Fruit fly (Drosophila melanogaster) whole organism, prepupa: ENCODE results near the gene Or22c.

Experiments
- Blimp-1 ChIP-seq: fragments of 200-800 bp; sonication (Bioruptor generic); optimal IDR thresholded peaks from 3 replicates; lab custom pipeline; 2017; ENCODE audit warnings: missing biosample characterization, missing genetic modification characterization, mild to moderate bottlenecking, moderate library complexity, missing genetic modification reagents
- CG10669 ChIP-seq: fragments of 200-800 bp; sonication (Bioruptor generic); optimal IDR thresholded peaks from 3 replicates; lab custom pipeline; 2018; ENCODE audit warnings: missing biosample characterization, mild to moderate bottlenecking, missing genetic modification characterization, moderate library complexity
- CG11294 ChIP-seq: fragments of 200-800 bp; sonication (Bioruptor generic); IDR thresholded peaks from 2 replicates; pipeline ENCODE4 v1.3.6; 2022; ENCODE audit warnings: missing biosample characterization, missing genetic modification characterization
- CG11762 ChIP-seq: fragments of 200-800 bp; sonication (Bioruptor generic); optimal IDR thresholded peaks from 3 replicates; lab custom pipeline; 2016; ENCODE audit warnings: missing biosample characterization, missing genetic modification characterization; ENCODE audit not compliant: insufficient read depth
- CG15336 ChIP-seq: fragments of 200-800 bp; sonication (Bioruptor generic); IDR thresholded peaks from 2 replicates; pipeline ENCODE4 v1.3.6; 2022; ENCODE audit warnings: missing biosample characterization, missing genetic modification characterization
- CG1621 ChIP-seq: fragments of 200-800 bp; sonication (Bioruptor generic); optimal IDR thresholded peaks from 3 replicates; lab custom pipeline; 2018; ENCODE audit warnings: missing biosample characterization, mild to moderate bottlenecking, missing genetic modification characterization
- CG3032 ChIP-seq: fragments of 200-800 bp; optimal IDR thresholded peaks from 2 replicates; lab custom pipeline; 2019; ENCODE audit warnings: missing biosample characterization, mild to moderate bottlenecking, missing genetic modification characterization, moderate library complexity
- CG31627 ChIP-seq: fragments of 200-800 bp; sonication (Bioruptor generic); optimal IDR thresholded peaks from 3 replicates; lab custom pipeline; 2016; ENCODE audit warnings: missing biosample characterization, missing genetic modification characterization
- CG34406 ChIP-seq: fragments of 200-800 bp; sonication (Bioruptor generic); optimal IDR thresholded peaks from 3 replicates; lab custom pipeline; 2016; ENCODE audit warnings: missing biosample characterization, missing genetic modification characterization
- CG3919 ChIP-seq: fragments of 200-800 bp; sonication (Bioruptor generic); optimal IDR thresholded peaks from 3 replicates; lab custom pipeline; 2016; ENCODE audit warnings: missing biosample characterization, missing genetic modification characterization
- CG4318 ChIP-seq: fragments of 200-800 bp; sonication (Bioruptor generic); optimal IDR thresholded peaks from 3 replicates; lab custom pipeline; 2017; ENCODE audit warnings: missing biosample characterization, mild to moderate bottlenecking, missing genetic modification characterization
- CG6163 ChIP-seq: fragments of 200-800 bp; sonication (Bioruptor generic); IDR thresholded peaks from 3 replicates; pipeline ENCODE4 v1.3.6; 2022; ENCODE audit warnings: missing biosample characterization, missing genetic modification characterization
- CG6276 ChIP-seq: fragments of 200-800 bp; sonication (Bioruptor generic); optimal IDR thresholded peaks from 2 replicates; lab custom pipeline; 2017; ENCODE audit warnings: missing biosample characterization, mild to moderate bottlenecking, missing genetic modification characterization
- CG6792 ChIP-seq: fragments of 200-800 bp; sonication (Bioruptor generic); optimal IDR thresholded peaks from 3 replicates; lab custom pipeline; 2016; ENCODE audit warnings: missing biosample characterization, missing genetic modification characterization
- CG6854 ChIP-seq: fragments of 200-800 bp; sonication (Bioruptor generic); optimal IDR thresholded peaks from 2 replicates; lab custom pipeline; 2017; ENCODE audit warnings: missing biosample characterization, mild to moderate bottlenecking, missing genetic modification characterization
- CG8119 ChIP-seq: fragments of 200-800 bp; sonication (Bioruptor generic); IDR thresholded peaks from 3 replicates; pipeline ENCODE4 v1.3.6; 2022; ENCODE audit warnings: missing biosample characterization, missing genetic modification characterization
- CG8319 ChIP-seq: fragments of 200-800 bp; sonication (Bioruptor generic); optimal IDR thresholded peaks from 3 replicates; lab custom pipeline; 2016; ENCODE audit warnings: missing biosample characterization, missing genetic modification characterization
- CG9139 ChIP-seq: fragments of 200-800 bp; sonication (Bioruptor generic); optimal IDR thresholded peaks from 3 replicates; lab custom pipeline; 2017; ENCODE audit warnings: missing biosample characterization, mild to moderate bottlenecking, missing genetic modification characterization
- Eip75B ChIP-seq: fragments of 200-800 bp; sonication (Bioruptor generic); optimal IDR thresholded peaks from 3 replicates; lab custom pipeline; 2016; ENCODE audit warnings: missing biosample characterization, missing genetic modification characterization
- Eip93F ChIP-seq: fragments of 200-800 bp; sonication (Bioruptor generic); optimal IDR thresholded peaks from 2 replicates; lab custom pipeline; 2016; ENCODE audit warnings: missing biosample characterization, mild to moderate bottlenecking, missing genetic modification characterization
- Ets21C ChIP-seq: fragments of 200-800 bp; sonication (Bioruptor generic); optimal IDR thresholded peaks from 3 replicates; lab custom pipeline; 2016; ENCODE audit warnings: missing biosample characterization, missing genetic modification characterization
- Ets96B ChIP-seq: fragments of 200-800 bp; optimal IDR thresholded peaks from 2 replicates; lab custom pipeline; 2019; ENCODE audit warnings: missing biosample characterization, mild to moderate bottlenecking, missing genetic modification characterization, moderate library complexity
- Gug ChIP-seq: fragments of 200-800 bp; sonication (Bioruptor generic); IDR thresholded peaks from 2 replicates; pipeline ENCODE4 v1.3.6; 2022; ENCODE audit warnings: missing biosample characterization, missing genetic modification characterization
- Hr39 ChIP-seq: fragments of 200-800 bp; sonication (Bioruptor generic); optimal IDR thresholded peaks from 2 replicates; lab custom pipeline; 2016; ENCODE audit warnings: missing biosample characterization, missing genetic modification characterization
- Hr4 ChIP-seq: fragments of 200-800 bp; sonication (Bioruptor generic); optimal IDR thresholded peaks from 3 replicates; lab custom pipeline; 2016; ENCODE audit warnings: missing biosample characterization, missing genetic modification characterization
- Met ChIP-seq: fragments of 200-800 bp; sonication (Bioruptor generic); optimal IDR thresholded peaks from 3 replicates; lab custom pipeline; 2016; ENCODE audit warnings: missing biosample characterization, missing genetic modification characterization
- Sox14 ChIP-seq: fragments of 200-800 bp; sonication (Bioruptor generic); optimal IDR thresholded peaks from 3 replicates; lab custom pipeline; 2016; ENCODE audit warnings: missing biosample characterization, missing genetic modification characterization
- Sox15 ChIP-seq: fragments of 200-800 bp; sonication (Bioruptor generic); optimal IDR thresholded peaks from 3 replicates; lab custom pipeline; 2016; ENCODE audit warnings: missing biosample characterization, missing genetic modification characterization
- achi ChIP-seq: fragments of 200-800 bp; sonication (Bioruptor generic); optimal IDR thresholded peaks from 3 replicates; lab custom pipeline; 2016; ENCODE audit warnings: missing biosample characterization, missing genetic modification characterization
- dsx ChIP-seq: fragments of 200-800 bp; optimal IDR thresholded peaks from 3 replicates; lab custom pipeline; 2019; ENCODE audit warnings: missing biosample characterization, mild to moderate bottlenecking, missing genetic modification characterization, moderate library complexity; ENCODE audit not compliant: poor library complexity, severe bottlenecking
- eg ChIP-seq: fragments of 200-800 bp; sonication (Bioruptor generic); IDR thresholded peaks from 3 replicates; pipeline ENCODE4 v1.3.6; 2022; ENCODE audit warnings: missing biosample characterization, missing genetic modification characterization
- fd59A ChIP-seq: fragments of 200-800 bp; sonication (Bioruptor generic); optimal IDR thresholded peaks from 2 replicates; lab custom pipeline; 2017; ENCODE audit warnings: missing biosample characterization, mild to moderate bottlenecking, missing genetic modification characterization, missing genetic modification reagents
- fd85E ChIP-seq: fragments of 200-800 bp; sonication (Bioruptor generic); optimal IDR thresholded peaks from 3 replicates; lab custom pipeline; 2016; ENCODE audit warnings: missing biosample characterization, missing genetic modification characterization
- fkh ChIP-seq: fragments of 200-800 bp; sonication (Bioruptor generic); optimal IDR thresholded peaks from 3 replicates; lab custom pipeline; 2017; ENCODE audit warnings: missing biosample characterization, mild to moderate bottlenecking, missing genetic modification characterization, moderate library complexity
- lz ChIP-seq: fragments of 200-800 bp; sonication (Bioruptor generic); optimal IDR thresholded peaks from 3 replicates; lab custom pipeline; 2016; ENCODE audit warnings: missing biosample characterization, missing genetic modification characterization
- ss ChIP-seq, 2 experiments: fragments of 200-800 bp; sonication (Bioruptor generic); optimal IDR thresholded peaks; 2 replicates in 1 of 2; 3 replicates in 1 of 2; lab custom pipeline; 2017 to 2018; ENCODE audit warnings: mild to moderate bottlenecking in 2 of 2, missing biosample characterization in 2 of 2, missing genetic modification characterization in 2 of 2, moderate library complexity in 1 of 2
- svp ChIP-seq: fragments of 200-800 bp; sonication (Bioruptor generic); peaks from one replicate; lab custom pipeline; 2016; ENCODE audit warnings: missing biosample characterization, missing genetic modification characterization
- topi ChIP-seq: fragments of 200-800 bp; sonication (Bioruptor generic); optimal IDR thresholded peaks from 3 replicates; lab custom pipeline; 2016; ENCODE audit warnings: missing biosample characterization, missing genetic modification characterization

The Or22c gene

dm6 chr2L:2054289-2054688 lies at the start of gene Or22c:
Gene Or22c, plus strand, starts transcription at chr2L:2054589.
- no peak for TF ChIP-seq CG15336 (GFP tag; lab: Robert Waterston, UW)
- TF ChIP-seq Hr4 (GFP tag; lab: Kevin White, UChicago), result no peak
- TF ChIP-seq CG8119 (GFP tag; lab: Robert Waterston, UW), result no peak
- no peak for TF ChIP-seq Sox15
- no peak for TF ChIP-seq CG9139 (GFP tag; lab: Kevin White, UChicago)
- no peak for TF ChIP-seq Ets96B (tag; lab: Kevin White, UChicago)
- TF ChIP-seq CG6792 (GFP tag; lab: Kevin White, UChicago), result no peak
- no peak for TF ChIP-seq ss (GFP tag; optimal IDR thresholded peaks at IDR 0.05; lab: Kevin White, UChicago)

- no peak for TF ChIP-seq CG15336 (GFP tag; lab: Robert Waterston, UW)
- TF ChIP-seq fd59A (GFP tag; lab: Kevin White, UChicago), result no peak
- TF ChIP-seq CG6792 (GFP tag; lab: Kevin White, UChicago), result no peak
- no peak for TF ChIP-seq Sox14 (GFP tag; lab: Kevin White, UChicago)
- TF ChIP-seq CG1621 (tag; lab: Kevin White, UChicago), result no peak
- TF ChIP-seq topi (GFP tag; lab: Kevin White, UChicago), result no peak
- no peak for TF ChIP-seq Gug
- TF ChIP-seq CG11294 (GFP tag; lab: Robert Waterston, UW), result no peak
- no peak for TF ChIP-seq CG31627 (GFP tag; lab: Kevin White, UChicago)
- TF ChIP-seq, all 60 proteins: peak for 0
Measured at dm6 chr2L:2006082-2006669, 48.2 kb upstream of the Or22c start, which contains the start of gene CG33543. Gene CG33543, minus strand, starts transcription at chr2L:2006313.

- TF ChIP-seq Met (GFP tag; lab: Kevin White, UChicago), result no peak
Measured at dm6 chr2L:2007093-2007492, 47.3 kb upstream of the Or22c start, which contains the start of gene CG15353. Gene CG15353, minus strand, starts transcription at chr2L:2007193.

dm6 chr2L:2008114-2008513 lies 46.3 kb upstream of the Or22c start, which contains the start of gene Nplp4:
Gene Nplp4, plus strand, starts transcription at chr2L:2008414.
- TF ChIP-seq Eip93F, result no peak
- TF ChIP-seq CG6854, result no peak
- TF ChIP-seq CG11762 (GFP tag; lab: Kevin White, UChicago), result no peak
- no peak for TF ChIP-seq CG8119 (GFP tag; lab: Robert Waterston, UW)
- TF ChIP-seq CG6792 (GFP tag; lab: Kevin White, UChicago), result no peak
- TF ChIP-seq lz, result no peak
- TF ChIP-seq CG6276 (GFP tag; lab: Kevin White, UChicago), result no peak
- TF ChIP-seq CG3032 (tag; lab: Kevin White, UChicago), result no peak
- no peak for TF ChIP-seq CG4318 (GFP tag; lab: Kevin White, UChicago)
- TF ChIP-seq CG10669 (GFP tag; lab: Kevin White, UChicago), result no peak
- TF ChIP-seq topi (GFP tag; lab: Kevin White, UChicago), result no peak
- TF ChIP-seq CG8319 (GFP tag; lab: Kevin White, UChicago), result no peak
- no peak for TF ChIP-seq CG11294 (GFP tag; lab: Robert Waterston, UW)
- TF ChIP-seq CG3919 (GFP tag; lab: Kevin White, UChicago), result no peak
- no peak for TF ChIP-seq Eip75B
- TF ChIP-seq ss (GFP tag; optimal IDR thresholded peaks at IDR 0.05; lab: Kevin White, UChicago), result no peak
- no peak for TF ChIP-seq Met (GFP tag; lab: Kevin White, UChicago)
- TF ChIP-seq Gug, result no peak
- TF ChIP-seq achi (GFP tag; lab: Kevin White, UChicago), result no peak
- TF ChIP-seq Sox15, result no peak

dm6 chr2L:2008980-2009954 lies 45.1 kb upstream of the Or22c start, which contains the start of gene CG4238:
Gene CG4238, plus strand, starts transcription at chr2L:2009859.
- TF ChIP-seq fkh (GFP tag; lab: Kevin White, UChicago) (no peak), svp (GFP tag; lab: Kevin White, UChicago) (peak; percentile 64), dsx (GFP tag; lab: Kevin White, UChicago) (peak; percentile 58), CG15336 (GFP tag; lab: Robert Waterston, UW) (peak; percentile 9; the same call in 1 of the 2 replicates), Blimp-1 (GFP tag; lab: Kevin White, UChicago) (no peak), CG6163 (GFP tag; lab: Robert Waterston, UW) (no peak), eg (GFP tag; lab: Robert Waterston, UW) (no peak), lz (no peak), topi (GFP tag; lab: Kevin White, UChicago) (no peak), Hr39 (no peak), CG34406 (GFP tag; lab: Kevin White, UChicago) (no peak), fd85E (no peak), CG4318 (GFP tag; lab: Kevin White, UChicago) (no peak), Ets21C (GFP tag; lab: Kevin White, UChicago) (no peak), Eip75B (no peak), achi (GFP tag; lab: Kevin White, UChicago) (peak; percentile 97), Met (GFP tag; lab: Kevin White, UChicago) (no peak), CG1621 (tag; lab: Kevin White, UChicago) (peak; percentile 100)
